Worm (Caenorhabditis elegans): ENCODE results near the gene C05E11.6.
A peak's percentile ranks its signal among the peaks of the same experiment; 100 is the strongest.

Gene C05E11.6

DNA sequence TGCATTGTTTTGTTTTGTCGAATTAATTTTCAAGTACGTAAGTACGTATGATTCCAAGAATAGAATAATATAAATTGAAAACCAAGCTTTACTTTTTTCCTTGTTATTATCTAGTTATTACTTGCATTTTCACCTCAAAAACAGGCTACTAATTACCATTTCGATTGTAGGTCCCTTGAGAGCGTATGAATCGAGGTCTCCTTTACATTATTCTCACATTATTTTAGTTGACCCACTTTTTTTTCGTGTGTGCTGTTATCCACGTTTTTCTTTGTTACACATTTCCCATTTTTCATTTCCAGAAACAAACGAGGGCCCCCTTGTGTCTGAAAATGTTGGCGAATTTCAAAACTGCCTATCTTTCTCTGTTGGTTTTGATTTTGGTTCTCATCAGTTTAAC is at the start of gene C05E11.6:
TSS of gene C05E11.6 (plus strand) at position 301 of the 400 bp plus-strand sequence.
- TF ChIP-seq nhr-23 (tag; optimal IDR thresholded peaks at IDR 0.05) (no peak), snpc-4 (tag; optimal IDR thresholded peaks at IDR 0.05) (no peak), unc-39 (tag; optimal IDR thresholded peaks at IDR 0.05) (no peak), ceh-28 (tag; optimal IDR thresholded peaks at IDR 0.05) (no peak), fkh-2 (tag; optimal IDR thresholded peaks at IDR 0.05) (no peak), egl-5 (tag; optimal IDR thresholded peaks at IDR 0.05) (no peak), eor-1 (tag; optimal IDR thresholded peaks at IDR 0.05) (no peak), fkh-10 (GFP tag; optimal IDR thresholded peaks at IDR 0.05) (no peak), sea-2 (GFP tag; optimal IDR thresholded peaks at IDR 0.05) (no peak), ztf-11 (tag; optimal IDR thresholded peaks at IDR 0.05) (no peak), ceh-16 (tag; optimal IDR thresholded peaks at IDR 0.05) (no peak), ceh-82 (tag; optimal IDR thresholded peaks at IDR 0.05) (no peak), nhr-67 (tag; optimal IDR thresholded peaks at IDR 0.05) (no peak), nhr-28 (tag; optimal IDR thresholded peaks at IDR 0.05) (no peak), mml-1 (tag; optimal IDR thresholded peaks at IDR 0.05) (no peak), ztf-4 (tag; optimal IDR thresholded peaks at IDR 0.05) (no peak), nfya-1 (tag; optimal IDR thresholded peaks at IDR 0.05; ENCODE audit: insufficient read depth) (no peak), elt-3 (tag; optimal IDR thresholded peaks at IDR 0.05) (no peak), pqm-1 (tag; optimal IDR thresholded peaks at IDR 0.05) (no peak), aly-2 (tag; optimal IDR thresholded peaks at IDR 0.05) (no peak)

DNA sequence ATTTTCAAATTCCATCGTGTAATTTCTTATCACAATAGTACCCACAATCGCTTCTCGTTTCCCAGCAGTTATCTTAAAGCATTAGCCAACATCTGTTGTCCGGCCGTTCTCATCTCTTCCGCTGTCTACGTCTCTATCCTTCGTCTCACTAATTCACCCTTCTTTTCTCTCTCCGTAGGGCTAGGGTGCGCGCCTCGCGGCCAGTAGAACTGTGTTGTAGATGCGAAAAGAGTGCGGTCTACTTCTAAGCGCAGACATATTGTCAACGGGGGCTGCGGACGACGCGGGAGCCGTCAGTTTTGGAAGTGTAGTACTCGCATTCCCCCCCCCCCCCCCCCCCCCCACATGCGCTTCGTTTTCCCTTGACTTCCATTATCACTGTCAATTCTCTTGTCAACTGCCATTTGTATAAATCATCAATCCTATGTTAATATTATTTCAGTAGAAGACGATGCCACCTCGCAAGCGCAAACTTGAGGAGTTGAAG is 48.3 kb upstream of the C05E11.6 start, which contains the start of gene spr-3:
TSS of gene spr-3 (plus strand) at position 437 of the 487 bp plus-strand sequence.
- no peak for TF ChIP-seq elt-1 (tag; optimal IDR thresholded peaks at IDR 0.05)
- peak; percentile 45 for TF ChIP-seq snpc-4 (tag; optimal IDR thresholded peaks at IDR 0.05)
- TF ChIP-seq nfya-1 (tag; optimal IDR thresholded peaks at IDR 0.05; ENCODE audit: insufficient read depth) = peak; percentile 46
- TF ChIP-seq elt-2 (tag; optimal IDR thresholded peaks at IDR 0.05) = peak; percentile 20
- peak; percentile 11 for TF ChIP-seq nhr-25 (tag; optimal IDR thresholded peaks at IDR 0.05)
- peak; percentile 0 for TF ChIP-seq hmg-11 (tag; optimal IDR thresholded peaks at IDR 0.05)

DNA sequence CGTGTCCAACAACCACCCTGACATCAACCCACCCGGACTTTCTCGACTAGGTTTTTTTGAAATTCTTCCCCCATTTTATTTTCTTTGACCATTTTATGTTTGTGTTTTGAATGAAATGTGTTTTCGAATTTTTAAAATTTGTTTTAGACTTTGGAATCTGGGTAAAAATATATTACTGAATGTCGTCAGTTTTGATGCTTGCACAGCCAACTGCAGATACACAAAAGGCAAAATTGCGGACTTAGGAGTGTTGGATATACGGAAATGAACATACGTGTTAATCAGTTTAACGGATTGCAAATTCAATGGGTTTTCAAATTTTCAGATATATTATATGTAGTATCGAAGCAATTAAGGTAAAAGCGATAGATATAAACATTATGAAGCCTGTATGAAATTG is 45.2 kb upstream of the C05E11.6 start:
- peak; percentile 62 for TF ChIP-seq nfya-1 (tag; optimal IDR thresholded peaks at IDR 0.05; ENCODE audit: insufficient read depth)
- peak; percentile 29 for TF ChIP-seq pha-4 (tag; optimal IDR thresholded peaks at IDR 0.05)
- no peak for TF ChIP-seq ceh-28 (tag; optimal IDR thresholded peaks at IDR 0.05)
- TF ChIP-seq elt-2 (tag; optimal IDR thresholded peaks at IDR 0.05) = peak; percentile 2
- no peak for TF ChIP-seq fkh-10 (GFP tag; optimal IDR thresholded peaks at IDR 0.05)

DNA sequence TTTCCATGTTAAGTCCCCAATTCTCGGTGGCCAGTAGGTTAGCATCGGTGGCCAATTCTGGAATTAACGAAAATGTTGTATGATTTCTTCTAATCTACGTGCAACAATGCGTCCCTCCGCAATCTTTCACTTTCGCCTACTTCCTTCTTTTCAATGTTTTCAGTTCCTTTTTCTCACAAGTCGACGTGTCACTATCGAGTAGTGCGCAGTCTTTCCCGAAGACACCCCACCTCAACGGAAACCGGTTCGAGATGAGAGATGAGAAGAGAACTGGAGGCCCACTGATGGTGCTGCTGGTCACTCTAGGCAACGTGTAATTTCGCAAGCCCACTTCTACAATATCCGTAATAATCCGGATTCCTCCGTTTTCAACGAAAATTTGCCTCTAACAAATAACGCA is 42.0 kb upstream of the C05E11.6 start:
- TF ChIP-seq fos-1 (tag; optimal IDR thresholded peaks at IDR 0.05) (no peak), pqm-1 (tag; optimal IDR thresholded peaks at IDR 0.05) (no peak), nhr-11 (tag; optimal IDR thresholded peaks at IDR 0.05) (no peak), nhr-237 (tag; optimal IDR thresholded peaks at IDR 0.05) (no peak), nhr-28 (tag; optimal IDR thresholded peaks at IDR 0.05) (no peak), elt-3 (tag; optimal IDR thresholded peaks at IDR 0.05) (peak in 1 of 3 experiments; percentile 54), lin-39 (tag; optimal IDR thresholded peaks at IDR 0.05) (no peak), pha-4 (tag; optimal IDR thresholded peaks at IDR 0.05) (no peak), eor-1 (tag; optimal IDR thresholded peaks at IDR 0.05) (no peak), elt-2 (tag; optimal IDR thresholded peaks at IDR 0.05) (no peak), ceh-28 (tag; optimal IDR thresholded peaks at IDR 0.05) (peak; percentile 33), zag-1 (tag; optimal IDR thresholded peaks at IDR 0.05) (no peak), jun-1 (tag; optimal IDR thresholded peaks at IDR 0.05) (no peak), unc-62 (GFP tag; optimal IDR thresholded peaks at IDR 0.05) (peak; percentile 39), ZK546.5 (tag; optimal IDR thresholded peaks at IDR 0.05) (no peak), ceh-82 (tag; optimal IDR thresholded peaks at IDR 0.05) (no peak), ama-1 (optimal IDR thresholded peaks at IDR 0.05) (no peak), lsy-12 (tag; optimal IDR thresholded peaks at IDR 0.05) (peak; percentile 27), daf-12 (tag; optimal IDR thresholded peaks at IDR 0.05) (no peak), nhr-25 (tag; optimal IDR thresholded peaks at IDR 0.05) (peak; percentile 71), ztf-11 (tag; optimal IDR thresholded peaks at IDR 0.05) (no peak), nhr-77 (tag; optimal IDR thresholded peaks at IDR 0.05) (no peak), unc-39 (tag; optimal IDR thresholded peaks at IDR 0.05) (no peak), mdl-1 (tag; optimal IDR thresholded peaks at IDR 0.05) (no peak), lin-15B (tag; optimal IDR thresholded peaks at IDR 0.05) (no peak), nhr-12 (tag; optimal IDR thresholded peaks at IDR 0.05) (no peak), tbx-2 (tag; optimal IDR thresholded peaks at IDR 0.05) (no peak), nhr-67 (tag; optimal IDR thresholded peaks at IDR 0.05) (no peak), nhr-43 (tag; optimal IDR thresholded peaks at IDR 0.05; ENCODE audit: poor library complexity, severe bottlenecking) (peak; percentile 79), sea-2 (GFP tag; optimal IDR thresholded peaks at IDR 0.05) (no peak), ceh-9 (tag; optimal IDR thresholded peaks at IDR 0.05) (no peak), hmg-11 (tag; optimal IDR thresholded peaks at IDR 0.05) (no peak), fkh-2 (tag; optimal IDR thresholded peaks at IDR 0.05) (no peak), egl-27 (tag; optimal IDR thresholded peaks at IDR 0.05) (no peak), fkh-10 (GFP tag; optimal IDR thresholded peaks at IDR 0.05) (no peak), snpc-4 (tag; optimal IDR thresholded peaks at IDR 0.05) (no peak), egl-5 (tag; optimal IDR thresholded peaks at IDR 0.05) (no peak), ceh-16 (tag; optimal IDR thresholded peaks at IDR 0.05) (no peak), R02D3.7 (tag; optimal IDR thresholded peaks at IDR 0.05) (no peak)

All from whole organism, L3 larva.